Fruit fly (Drosophila melanogaster) whole organism, embryonic: ENCODE measurements around the gene CG42500.

Source experiments
- CG3838 ChIP-seq: fragments of 200-800 bp; sonication (Bioruptor generic); optimal IDR thresholded peaks from 3 replicates; lab custom pipeline; 2016; ENCODE audit warnings: missing biosample characterization, missing genetic modification characterization
- CG5245 ChIP-seq: fragments of 200-800 bp; sonication (Bioruptor generic); optimal IDR thresholded peaks from 3 replicates; lab custom pipeline; 2016; ENCODE audit warnings: missing biosample characterization, missing genetic modification characterization
- GATAe ChIP-seq: fragments of 200-800 bp; sonication (Bioruptor generic); conservative IDR thresholded peaks from 2 replicates; pipeline ENCODE4 v1.3.6; 2022; ENCODE audit warnings: missing biosample characterization, missing genetic modification characterization
- MTF-1 ChIP-seq: fragments of 200-800 bp; sonication (Bioruptor generic); optimal IDR thresholded peaks from 2 replicates; lab custom pipeline; 2018; ENCODE audit warnings: missing biosample characterization, mild to moderate bottlenecking, missing genetic modification characterization, borderline replicate concordance
- Nf-YA ChIP-seq: fragments of 200-800 bp; sonication (Bioruptor generic); IDR thresholded peaks from 2 replicates; pipeline ENCODE4 v1.3.6; 2022; ENCODE audit warnings: missing biosample characterization, missing genetic modification characterization
- Oaz ChIP-seq: fragments of 200-800 bp; sonication (Bioruptor generic); IDR thresholded peaks from 2 replicates; pipeline ENCODE4 v1.3.6; 2022; ENCODE audit warnings: missing biosample characterization, missing genetic modification characterization
- Optix ChIP-seq: fragments of 200-800 bp; sonication (Bioruptor generic); IDR thresholded peaks from 3 replicates; pipeline ENCODE4 v1.3.6; 2022; ENCODE audit warnings: missing biosample characterization, missing genetic modification characterization
- nau ChIP-seq: fragments of 200-800 bp; sonication (Bioruptor generic); optimal IDR thresholded peaks from 3 replicates; lab custom pipeline; 2017; ENCODE audit warnings: missing biosample characterization, mild to moderate bottlenecking, missing genetic modification characterization, missing genetic modification reagents
- pho ChIP-seq: fragments of 200-800 bp; sonication (Bioruptor generic); optimal IDR thresholded peaks from 2 replicates; lab custom pipeline; 2016; ENCODE audit warnings: missing biosample characterization, missing genetic modification characterization
- ssp ChIP-seq: fragments of 200-800 bp; sonication (Bioruptor generic); IDR thresholded peaks from 2 replicates; pipeline ENCODE4 v1.3.6; 2022; ENCODE audit warnings: missing biosample characterization, missing genetic modification characterization
- tgo ChIP-seq: fragments of 200-800 bp; sonication (Bioruptor generic); IDR thresholded peaks from 3 replicates; pipeline ENCODE4 v1.3.6; 2022; ENCODE audit warnings: missing biosample characterization, missing genetic modification characterization

- TF ChIP-seq GATAe (GFP tag; lab: Robert Waterston, UW) = no peak
- no peak for TF ChIP-seq ssp (GFP tag; lab: Robert Waterston, UW)
- TF ChIP-seq Nf-YA (GFP tag; lab: Robert Waterston, UW) = no peak
- TF ChIP-seq pho (GFP tag; lab: Kevin White, UChicago) = no peak
- no peak for TF ChIP-seq Optix (GFP tag; lab: Robert Waterston, UW)
- TF ChIP-seq CG3838 (GFP tag; lab: Kevin White, UChicago) = no peak
- TF ChIP-seq tgo = no peak
- no peak for TF ChIP-seq nau
- TF ChIP-seq MTF-1 (GFP tag; lab: Kevin White, UChicago) = no peak
- TF ChIP-seq Oaz (GFP tag; lab: Robert Waterston, UW) = no peak
- no peak for TF ChIP-seq CG5245 (GFP tag; lab: Kevin White, UChicago)
These were observed 1.9 kb upstream of the CG42500 start, which contains the start of gene CG44215 for dm6 chr3R:14154341-14154740.
